4 fruit fly cellular contexts compared by ENCODE assay signal in the genomic region with DNA sequence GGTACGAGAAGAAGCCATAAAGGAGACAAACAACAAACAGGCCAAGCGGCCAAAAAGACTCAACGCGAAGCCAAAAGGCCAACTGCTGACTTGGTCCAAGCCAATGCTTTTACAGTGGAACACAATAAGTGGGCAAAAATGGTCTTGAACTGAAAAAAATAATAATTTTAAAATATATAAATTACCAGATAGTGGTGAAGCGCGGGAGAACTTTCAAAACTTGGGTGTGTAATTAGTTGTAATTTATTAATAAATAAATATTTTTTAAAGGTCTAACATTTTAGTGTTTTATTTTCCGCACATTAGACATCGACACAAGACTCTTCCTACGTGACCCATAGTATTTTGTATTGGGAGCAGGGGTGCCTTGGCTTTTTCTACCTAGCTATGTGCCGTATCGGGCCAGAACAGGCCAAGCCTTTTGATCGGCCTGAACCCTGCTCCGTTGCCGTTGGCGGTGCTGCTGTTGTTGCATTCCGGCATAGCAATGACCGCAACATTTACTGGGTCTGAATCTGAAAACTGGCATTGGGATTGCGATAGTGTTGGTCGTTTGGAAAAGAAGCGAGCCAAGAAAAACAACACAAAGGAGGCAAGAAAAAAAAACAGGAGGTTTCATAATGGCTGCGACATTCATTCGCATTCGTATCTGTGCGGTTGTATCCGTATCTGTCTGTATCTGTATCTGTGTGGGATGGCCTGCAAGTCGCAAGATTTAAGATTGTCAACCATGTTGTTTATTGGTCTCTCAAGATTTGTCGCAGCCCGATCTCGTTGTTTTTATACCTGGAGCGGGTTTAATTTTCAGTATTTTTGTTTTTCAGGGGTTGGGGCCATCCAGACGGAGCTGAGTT.
TF ChIP-seq lines count a peak whose summit lies in the region.

No protein-coding gene starts in this region.

- no peak for TF ChIP-seq CTCF in whole organism, embryonic (GFP tag; optimal IDR thresholded peaks at IDR 0.05; lab: Kevin White, UChicago)

TF ChIP-seq in whole organism, embryonic, 481 proteins besides CTCF, POLR2A, EP300 and RAD21 (continues in another document):
- TF ChIP-seq CG7372 (GFP tag; IDR thresholded peaks at IDR 0.05; lab: Robert Waterston, UW) (no peak), cad (GFP tag; optimal IDR thresholded peaks at IDR 0.05; lab: Kevin White, UChicago) (peak; percentile 41), stc (GFP tag; IDR thresholded peaks at IDR 0.05; lab: Robert Waterston, UW) (no peak), Oaz (GFP tag; IDR thresholded peaks at IDR 0.05; lab: Robert Waterston, UW) (no peak), disco-r (GFP tag; optimal IDR thresholded peaks at IDR 0.05; lab: Kevin White, UChicago) (no peak), CG3995 (GFP tag; optimal IDR thresholded peaks at IDR 0.05; lab: Kevin White, UChicago) (no peak), CG10654 (GFP tag; optimal IDR thresholded peaks at IDR 0.05; lab: Kevin White, UChicago) (no peak), CG15073 (GFP tag; optimal IDR thresholded peaks at IDR 0.05; lab: Kevin White, UChicago) (no peak), prd (optimal IDR thresholded peaks at IDR 0.05; lab: Kevin White, UChicago) (no peak), prd (GFP tag; IDR thresholded peaks at IDR 0.05; lab: Robert Waterston, UW) (peak; percentile 71; the same call in 2 of the 3 replicates), CG11085 (GFP tag; IDR thresholded peaks at IDR 0.05; lab: Robert Waterston, UW) (no peak), CG8765 (GFP tag; IDR thresholded peaks at IDR 0.05; lab: Robert Waterston, UW) (no peak; the same call in 1 of the 2 replicates), CG17912 (GFP tag; optimal IDR thresholded peaks at IDR 0.05; lab: Kevin White, UChicago) (no peak), CG33213 (GFP tag; optimal IDR thresholded peaks at IDR 0.05; lab: Kevin White, UChicago) (no peak), jigr1 (GFP tag; IDR thresholded peaks at IDR 0.05; lab: Robert Waterston, UW) (no peak), CG8944 (GFP tag; optimal IDR thresholded peaks at IDR 0.05; lab: Kevin White, UChicago) (no peak), CG14014 (GFP tag; IDR thresholded peaks at IDR 0.05; lab: Robert Waterston, UW) (no peak), CG13296 (GFP tag; optimal IDR thresholded peaks at IDR 0.05; lab: Kevin White, UChicago) (no peak), chif (GFP tag; optimal IDR thresholded peaks at IDR 0.05; lab: Kevin White, UChicago) (no peak), bowl (GFP tag; IDR thresholded peaks at IDR 0.05; lab: Robert Waterston, UW) (no peak), CG9437 (GFP tag; optimal IDR thresholded peaks at IDR 0.05; lab: Kevin White, UChicago) (no peak)

TF ChIP-seq in whole organism, prepupa, 60 proteins besides CTCF, POLR2A, EP300 and RAD21:
- TF ChIP-seq Sox102F (GFP tag; optimal IDR thresholded peaks at IDR 0.05; lab: Kevin White, UChicago): no peak
- TF ChIP-seq CG3032 (tag; optimal IDR thresholded peaks at IDR 0.05; lab: Kevin White, UChicago): peak; percentile 44
- TF ChIP-seq ss (GFP tag; optimal IDR thresholded peaks at IDR 0.05; lab: Kevin White, UChicago): peak in 1 of 2 experiments; percentile 16
- no peak for TF ChIP-seq spab (GFP tag; optimal IDR thresholded peaks at IDR 0.05; lab: Kevin White, UChicago)
- TF ChIP-seq CG32006 (GFP tag; optimal IDR thresholded peaks at IDR 0.05; lab: Kevin White, UChicago): peak; percentile 19
- TF ChIP-seq Ets96B (tag; optimal IDR thresholded peaks at IDR 0.05; lab: Kevin White, UChicago): peak; percentile 46
- TF ChIP-seq Eip78C (GFP tag; lab: Kevin White, UChicago): peak; percentile 55
- no peak for TF ChIP-seq CG6792 (GFP tag; optimal IDR thresholded peaks at IDR 0.05; lab: Kevin White, UChicago)
- TF ChIP-seq CG6808 (GFP tag; optimal IDR thresholded peaks at IDR 0.05; lab: Kevin White, UChicago): peak; percentile 33
- TF ChIP-seq CG10669 (GFP tag; optimal IDR thresholded peaks at IDR 0.05; lab: Kevin White, UChicago): no peak
- TF ChIP-seq achi (GFP tag; optimal IDR thresholded peaks at IDR 0.05; lab: Kevin White, UChicago): peak; percentile 12
- no peak for TF ChIP-seq CG9139 (GFP tag; optimal IDR thresholded peaks at IDR 0.05; lab: Kevin White, UChicago)
TF ChIP-seq in whole organism, prepupa: peak in this region for 7.

TF ChIP-seq in whole organism, pupa, 21 proteins besides CTCF, POLR2A, EP300 and RAD21:
- TF ChIP-seq Snoo (tag; optimal IDR thresholded peaks at IDR 0.05; lab: Kevin White, UChicago) (no peak), CG14655 (GFP tag; optimal IDR thresholded peaks at IDR 0.05; lab: Kevin White, UChicago) (peak; percentile 43), CG32121 (GFP tag; IDR thresholded peaks at IDR 0.05; lab: Robert Waterston, UW) (no peak), CG8159 (tag; optimal IDR thresholded peaks at IDR 0.05; lab: Kevin White, UChicago) (peak; percentile 43), CG17806 (tag; optimal IDR thresholded peaks at IDR 0.05; lab: Kevin White, UChicago) (peak; percentile 18), rn (GFP tag; IDR thresholded peaks at IDR 0.05; lab: Robert Waterston, UW) (no peak), gl (tag; optimal IDR thresholded peaks at IDR 0.05; lab: Kevin White, UChicago) (no peak), CG9948 (tag; optimal IDR thresholded peaks at IDR 0.05; lab: Kevin White, UChicago) (peak; percentile 26), CG34367 (tag; optimal IDR thresholded peaks at IDR 0.05; lab: Kevin White, UChicago) (no peak), CG4496 (GFP tag; IDR thresholded peaks at IDR 0.05; lab: Robert Waterston, UW) (no peak), EcR (GFP tag; optimal IDR thresholded peaks at IDR 0.05; lab: Kevin White, UChicago) (no peak), CG15710 (tag; optimal IDR thresholded peaks at IDR 0.05; lab: Kevin White, UChicago) (peak; percentile 33), Pif1B (GFP tag; optimal IDR thresholded peaks at IDR 0.05; lab: Kevin White, UChicago) (no peak)

TF ChIP-seq in whole organism, wandering third instar larva, 38 proteins besides CTCF, POLR2A, EP300 and RAD21:
- TF ChIP-seq usp (GFP tag; optimal IDR thresholded peaks at IDR 0.05; lab: Kevin White, UChicago): no peak
- peak in 1 of 2 experiments; percentile 16 for TF ChIP-seq foxo (GFP tag; optimal IDR thresholded peaks at IDR 0.05; lab: Kevin White, UChicago)
- no peak for TF ChIP-seq Hr78 (GFP tag; optimal IDR thresholded peaks at IDR 0.05; lab: Kevin White, UChicago)
- TF ChIP-seq Sp1 (GFP tag; optimal IDR thresholded peaks at IDR 0.05; lab: Kevin White, UChicago): no peak
- peak; percentile 12 for TF ChIP-seq HLH106 (tag; optimal IDR thresholded peaks at IDR 0.05; lab: Kevin White, UChicago)
- TF ChIP-seq psq (GFP tag; optimal IDR thresholded peaks at IDR 0.05; lab: Kevin White, UChicago): peak; percentile 17

Comparison
In these comparisons a context has a peak if more than half of its experiments do, and no peak if none do; other contexts are left out.
1. Of the 7 proteins assayed by ChIP-seq in both whole organism, embryonic and whole organism, prepupa: peak only in whole organism, embryonic: Blimp-1 and Sox102F; only in whole organism, prepupa: none; in both: none; in neither: 5.